Worm (Caenorhabditis elegans): ENCODE results near the gene F12E12.2.

- TF ChIP-seq him-1 (tag; optimal IDR thresholded peaks at IDR 0.05) = no peak
- TF ChIP-seq dao-5 (tag; optimal IDR thresholded peaks at IDR 0.05) = no peak
- no peak for TF ChIP-seq W03F9.2 (tag; optimal IDR thresholded peaks at IDR 0.05)
These were observed 34.4 kb upstream of the F12E12.2 start, which contains the start of gene srx-108 for ce11 chrII:3705320-3705719.

Measured in whole organism, L4/young adult.